Worm (Caenorhabditis elegans): ENCODE data around the gene F48F7.3.

The F48F7.3 gene

ce11 chrX:13980417-13980816 lies 17.1 kb downstream of the F48F7.3 start, which contains the start of gene arrd-24:
TSS of gene arrd-24 (minus strand) at chrX:13980517.
- peak; percentile 64 for TF ChIP-seq elt-2 (tag; optimal IDR thresholded peaks at IDR 0.05)

DNA sequence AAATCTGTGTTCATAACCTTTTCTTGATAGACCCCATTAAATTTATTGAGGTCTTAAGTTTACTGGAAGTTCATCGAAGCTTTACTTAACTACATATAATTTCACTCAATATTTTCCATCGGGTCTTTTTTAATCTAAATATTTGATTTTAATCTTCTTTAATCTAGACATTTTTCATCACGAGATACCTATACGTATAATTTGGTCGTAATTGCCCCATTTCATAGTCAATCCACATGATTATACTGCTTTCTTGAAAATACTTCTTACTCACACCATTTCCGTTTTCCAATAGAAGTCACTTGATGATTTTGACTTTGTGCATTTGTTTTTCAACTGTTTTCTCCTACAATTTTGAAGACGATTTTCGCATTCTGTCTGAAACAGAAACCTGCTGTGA lies 23.0 kb downstream of the F48F7.3 start, which contains the start of gene irld-24:
Gene irld-24 (plus strand): TSS at position 301 of the 400 bp plus-strand sequence.
- TF ChIP-seq nhr-43 (tag; optimal IDR thresholded peaks at IDR 0.05; ENCODE audit: poor library complexity, severe bottlenecking), result no peak

ce11 chrX:13990680-13991079 lies 27.4 kb downstream of the F48F7.3 start, which contains the start of gene C31E10.11:
TSS of gene C31E10.11 (minus strand) at chrX:13990780.
- TF ChIP-seq nhr-28 (tag; optimal IDR thresholded peaks at IDR 0.05) (no peak), zag-1 (tag; optimal IDR thresholded peaks at IDR 0.05) (no peak), fos-1 (tag; optimal IDR thresholded peaks at IDR 0.05) (no peak), fkh-2 (tag; optimal IDR thresholded peaks at IDR 0.05) (no peak), nhr-25 (tag; optimal IDR thresholded peaks at IDR 0.05) (no peak), elt-1 (tag; optimal IDR thresholded peaks at IDR 0.05) (no peak), nhr-43 (tag; optimal IDR thresholded peaks at IDR 0.05; ENCODE audit: poor library complexity, severe bottlenecking) (no peak), sea-2 (GFP tag; optimal IDR thresholded peaks at IDR 0.05) (no peak), ceh-28 (tag; optimal IDR thresholded peaks at IDR 0.05) (no peak), nhr-76 (tag; optimal IDR thresholded peaks at IDR 0.05) (no peak), jun-1 (tag; optimal IDR thresholded peaks at IDR 0.05) (no peak), egl-27 (tag; optimal IDR thresholded peaks at IDR 0.05) (no peak)

- TF ChIP-seq elt-2 (tag; optimal IDR thresholded peaks at IDR 0.05) (peak; percentile 11), nhr-237 (tag; optimal IDR thresholded peaks at IDR 0.05) (no peak), egl-5 (tag; optimal IDR thresholded peaks at IDR 0.05) (no peak), snpc-4 (tag; optimal IDR thresholded peaks at IDR 0.05) (peak; percentile 10), pha-4 (tag; optimal IDR thresholded peaks at IDR 0.05) (peak; percentile 66), lin-15B (tag; optimal IDR thresholded peaks at IDR 0.05) (peak; percentile 24), ztf-4 (tag; optimal IDR thresholded peaks at IDR 0.05) (no peak), fkh-10 (GFP tag; optimal IDR thresholded peaks at IDR 0.05) (no peak), nhr-67 (tag; optimal IDR thresholded peaks at IDR 0.05) (no peak), elt-3 (tag; optimal IDR thresholded peaks at IDR 0.05) (no peak), nhr-28 (tag; optimal IDR thresholded peaks at IDR 0.05) (no peak), nhr-12 (tag; optimal IDR thresholded peaks at IDR 0.05) (no peak), hmg-11 (tag; optimal IDR thresholded peaks at IDR 0.05) (peak; percentile 79), ceh-9 (tag; optimal IDR thresholded peaks at IDR 0.05) (no peak), ceh-16 (tag; optimal IDR thresholded peaks at IDR 0.05) (no peak), daf-12 (tag; optimal IDR thresholded peaks at IDR 0.05) (no peak), fkh-2 (tag; optimal IDR thresholded peaks at IDR 0.05) (no peak), lin-39 (tag; optimal IDR thresholded peaks at IDR 0.05) (peak; percentile 22), nhr-23 (tag; optimal IDR thresholded peaks at IDR 0.05) (peak; percentile 9), ceh-28 (tag; optimal IDR thresholded peaks at IDR 0.05) (no peak), ceh-82 (tag; optimal IDR thresholded peaks at IDR 0.05) (no peak), skn-1 (tag; optimal IDR thresholded peaks at IDR 0.05) (no peak), nhr-25 (tag; optimal IDR thresholded peaks at IDR 0.05) (peak; percentile 31), nhr-43 (tag; optimal IDR thresholded peaks at IDR 0.05; ENCODE audit: poor library complexity, severe bottlenecking) (no peak)
Observed at ce11 chrX:13995803-13996388, 32.6 kb downstream of the F48F7.3 start, which contains the start of the genes C31E10.5 and C31E10.6. TSS of gene C31E10.5 (minus strand) at chrX:13995834. TSS of gene C31E10.6 (plus strand) at chrX:13996338.

- no peak for TF ChIP-seq nfya-1 (tag; optimal IDR thresholded peaks at IDR 0.05; ENCODE audit: insufficient read depth)
- peak; percentile 69 for TF ChIP-seq elt-2 (tag; optimal IDR thresholded peaks at IDR 0.05)
- no peak for TF ChIP-seq snpc-4 (tag; optimal IDR thresholded peaks at IDR 0.05)
- no peak for TF ChIP-seq nhr-77 (tag; optimal IDR thresholded peaks at IDR 0.05)
- no peak for TF ChIP-seq unc-39 (tag; optimal IDR thresholded peaks at IDR 0.05)
- no peak for TF ChIP-seq ceh-16 (tag; optimal IDR thresholded peaks at IDR 0.05)
- TF ChIP-seq ceh-9 (tag; optimal IDR thresholded peaks at IDR 0.05), result no peak
- TF ChIP-seq mml-1 (tag; optimal IDR thresholded peaks at IDR 0.05), result no peak
- TF ChIP-seq skn-1 (tag; optimal IDR thresholded peaks at IDR 0.05), result no peak
- TF ChIP-seq pha-4 (tag; optimal IDR thresholded peaks at IDR 0.05), result peak; percentile 21
- TF ChIP-seq fkh-10 (GFP tag; optimal IDR thresholded peaks at IDR 0.05), result no peak
- TF ChIP-seq lin-15B (tag; optimal IDR thresholded peaks at IDR 0.05), result no peak
- TF ChIP-seq elt-1 (tag; optimal IDR thresholded peaks at IDR 0.05), result no peak
- TF ChIP-seq tbx-2 (tag; optimal IDR thresholded peaks at IDR 0.05), result no peak
- peak; percentile 85 for TF ChIP-seq pqm-1 (tag; optimal IDR thresholded peaks at IDR 0.05)
- TF ChIP-seq nhr-237 (tag; optimal IDR thresholded peaks at IDR 0.05), result no peak
- TF ChIP-seq daf-12 (tag; optimal IDR thresholded peaks at IDR 0.05), result no peak
- peak; percentile 66 for TF ChIP-seq nhr-23 (tag; optimal IDR thresholded peaks at IDR 0.05)
- TF ChIP-seq zag-1 (tag; optimal IDR thresholded peaks at IDR 0.05), result no peak
- no peak for TF ChIP-seq lin-39 (tag; optimal IDR thresholded peaks at IDR 0.05)
- no peak for TF ChIP-seq jun-1 (tag; optimal IDR thresholded peaks at IDR 0.05)
- TF ChIP-seq egl-5 (tag; optimal IDR thresholded peaks at IDR 0.05), result no peak
- TF ChIP-seq aly-2 (tag; optimal IDR thresholded peaks at IDR 0.05), result no peak
- TF ChIP-seq ceh-28 (tag; optimal IDR thresholded peaks at IDR 0.05), result peak; percentile 72
- TF ChIP-seq R02D3.7 (tag; optimal IDR thresholded peaks at IDR 0.05), result no peak
- no peak for TF ChIP-seq ztf-4 (tag; optimal IDR thresholded peaks at IDR 0.05)
- TF ChIP-seq ama-1 (optimal IDR thresholded peaks at IDR 0.05), result no peak
- TF ChIP-seq nhr-12 (tag; optimal IDR thresholded peaks at IDR 0.05), result no peak
- TF ChIP-seq egl-27 (tag; optimal IDR thresholded peaks at IDR 0.05), result no peak
- no peak for TF ChIP-seq elt-3 (tag; optimal IDR thresholded peaks at IDR 0.05)
Observed at ce11 chrX:14000198-14000748, 37.0 kb downstream of the F48F7.3 start.
